Fruit fly (Drosophila melanogaster) whole organism, wandering third instar larva: Measurements from ENCODE around the gene CG11790.
A peak's percentile ranks its signal among the peaks of the same experiment; 100 is the strongest.

Experiments
- CG32264 ChIP-seq: fragments of 200-800 bp; sonication (Bioruptor generic); optimal IDR thresholded peaks from 2 replicates; lab custom pipeline; 2016; ENCODE audit warnings: missing biosample characterization, missing genetic modification characterization
- CG9705 ChIP-seq: fragments of 200-800 bp; sonication (Bioruptor generic); optimal IDR thresholded peaks from 2 replicates; lab custom pipeline; 2018; ENCODE audit warnings: missing biosample characterization, mild to moderate bottlenecking, missing genetic modification characterization
- CrebA ChIP-seq: fragments of 200-800 bp; sonication (Bioruptor generic); optimal IDR thresholded peaks from 2 replicates; lab custom pipeline; 2016; ENCODE audit warnings: missing biosample characterization, mild to moderate bottlenecking, missing genetic modification characterization, borderline replicate concordance
- Dfd ChIP-seq: fragments of >200 bp; optimal IDR thresholded peaks from 2 replicates; lab custom pipeline; 2017; ENCODE audit warnings: missing biosample characterization, missing genetic modification characterization
- Dif ChIP-seq: fragments of 200-275, 200-300 bp; sonication (Bioruptor generic); optimal IDR thresholded peaks from 2 replicates; lab custom pipeline; 2018; ENCODE audit warnings: missing biosample characterization, missing genetic modification characterization; ENCODE audit not compliant: partially characterized antibody
- GATAd ChIP-seq: sonication (Bioruptor generic); optimal IDR thresholded peaks from 2 replicates; lab custom pipeline; 2016; ENCODE audit warnings: missing biosample characterization, missing genetic modification characterization
- HLH106 ChIP-seq: fragments of 200-800 bp; optimal IDR thresholded peaks from 3 replicates; lab custom pipeline; 2019; ENCODE audit warnings: missing biosample characterization, mild to moderate bottlenecking, missing genetic modification characterization, moderate library complexity
- Hnf4 ChIP-seq: fragments of 200-800 bp; sonication (Bioruptor generic); optimal IDR thresholded peaks from 2 replicates; lab custom pipeline; 2016; ENCODE audit warnings: missing biosample characterization, mild to moderate bottlenecking, missing genetic modification characterization
- Hr83 ChIP-seq: fragments of 200-300 bp; sonication (Bioruptor generic); optimal IDR thresholded peaks from 2 replicates; lab custom pipeline; 2016; ENCODE audit warnings: missing biosample characterization, mild to moderate bottlenecking, missing genetic modification characterization, moderate library complexity; ENCODE audit not compliant: poor library complexity, severe bottlenecking
- Jra ChIP-seq: sonication (Bioruptor generic); optimal IDR thresholded peaks from 2 replicates; lab custom pipeline; 2016; ENCODE audit warnings: missing biosample characterization, missing genetic modification characterization
- Mio ChIP-seq: sonication (Bioruptor generic); optimal IDR thresholded peaks from 2 replicates; lab custom pipeline; 2016; ENCODE audit warnings: missing biosample characterization, missing genetic modification characterization
- Myc ChIP-seq: fragments of >200 bp; optimal IDR thresholded peaks from 2 replicates; lab custom pipeline; 2017
- Rel ChIP-seq, 2 experiments: fragments of 200-800 bp; sonication (Bioruptor generic) in 1 of 2; optimal IDR thresholded peaks; 2 replicates in 1 of 2; 3 replicates in 1 of 2; lab custom pipeline; 2016 to 2019; ENCODE audit warnings: mild to moderate bottlenecking in 2 of 2, missing biosample characterization in 2 of 2, missing genetic modification characterization in 2 of 2, moderate library complexity in 1 of 2
- Vsx2 ChIP-seq: fragments of 200-300, 225-300 bp; sonication (Bioruptor generic); optimal IDR thresholded peaks from 2 replicates; lab custom pipeline; 2018; ENCODE audit warnings: missing biosample characterization, missing genetic modification characterization; ENCODE audit not compliant: partially characterized antibody
- br ChIP-seq: fragments of 200-800 bp; sonication (Bioruptor generic); optimal IDR thresholded peaks from 2 replicates; lab custom pipeline; 2016; ENCODE audit warnings: missing biosample characterization, missing genetic modification characterization
- brk ChIP-seq: fragments of 200-800 bp; sonication (Bioruptor generic); optimal IDR thresholded peaks from 2 replicates; lab custom pipeline; 2016; ENCODE audit warnings: missing biosample characterization, mild to moderate bottlenecking, missing genetic modification characterization
- dsf ChIP-seq: sonication (Bioruptor generic); optimal IDR thresholded peaks from 2 replicates; lab custom pipeline; 2016; ENCODE audit warnings: missing biosample characterization, missing genetic modification characterization, borderline replicate concordance
- ey ChIP-seq: fragments of 200-800 bp; sonication (Bioruptor generic); optimal IDR thresholded peaks from 2 replicates; lab custom pipeline; 2016; ENCODE audit warnings: missing biosample characterization, missing genetic modification characterization
- foxo ChIP-seq, 2 experiments: fragments of 200-800 bp; sonication (Bioruptor generic); optimal IDR thresholded peaks; 2 replicates in 1 of 2; 3 replicates in 1 of 2; lab custom pipeline; 2016 to 2017; ENCODE audit warnings: missing biosample characterization in 2 of 2, missing genetic modification characterization in 2 of 2
- fru ChIP-seq: fragments of 200-800 bp; sonication (Bioruptor generic); optimal IDR thresholded peaks from 3 replicates; lab custom pipeline; 2016; ENCODE audit warnings: missing biosample characterization, mild to moderate bottlenecking, missing genetic modification characterization
- h ChIP-seq: fragments of 200-800 bp; sonication (Bioruptor generic); optimal IDR thresholded peaks from 3 replicates; lab custom pipeline; 2016; ENCODE audit warnings: missing biosample characterization, mild to moderate bottlenecking, missing genetic modification characterization
- jim ChIP-seq: fragments of 175-275, 200-325 bp; sonication (Bioruptor generic); optimal IDR thresholded peaks from 2 replicates; lab custom pipeline; 2016; ENCODE audit warnings: missing biosample characterization, mild to moderate bottlenecking, missing genetic modification characterization
- pan ChIP-seq: fragments of >200 bp; optimal IDR thresholded peaks from 2 replicates; lab custom pipeline; 2017
- psq ChIP-seq: fragments of 200-800 bp; sonication (Bioruptor generic); optimal IDR thresholded peaks from 3 replicates; lab custom pipeline; 2017; ENCODE audit warnings: missing biosample characterization, mild to moderate bottlenecking, missing genetic modification characterization, moderate library complexity
- rgr ChIP-seq: fragments of 200-800 bp; sonication (Bioruptor generic); optimal IDR thresholded peaks from 3 replicates; lab custom pipeline; 2016; ENCODE audit warnings: missing biosample characterization, mild to moderate bottlenecking, missing genetic modification characterization
- sage ChIP-seq: fragments of 200-800 bp; sonication (Bioruptor generic); optimal IDR thresholded peaks from 2 replicates; lab custom pipeline; 2016; ENCODE audit warnings: missing biosample characterization, mild to moderate bottlenecking, missing genetic modification characterization
- sv ChIP-seq: fragments of 200-800 bp; sonication (Bioruptor generic); optimal IDR thresholded peaks from 3 replicates; lab custom pipeline; 2016; ENCODE audit warnings: missing biosample characterization, missing genetic modification characterization
- tai ChIP-seq: sonication (Bioruptor generic); optimal IDR thresholded peaks from 2 replicates; lab custom pipeline; 2016; ENCODE audit warnings: missing biosample characterization, missing genetic modification characterization
- usp ChIP-seq: fragments of >200 bp; optimal IDR thresholded peaks from 2 replicates; lab custom pipeline; 2017; ENCODE audit warnings: missing biosample characterization, missing genetic modification characterization
- woc ChIP-seq: sonication (Bioruptor generic); optimal IDR thresholded peaks from 2 replicates; lab custom pipeline; 2016; ENCODE audit warnings: missing biosample characterization, mild to moderate bottlenecking, missing genetic modification characterization

The CG11790 gene

dm6 chr3R:25050649-25051048 is 3.1 kb downstream of the CG11790 start:
- TF ChIP-seq Hnf4 (GFP tag; lab: Kevin White, UChicago) (no peak), h (GFP tag; lab: Kevin White, UChicago) (no peak), fru (GFP tag; lab: Kevin White, UChicago) (no peak), GATAd (GFP tag; lab: Kevin White, UChicago) (no peak), CG9705 (GFP tag; lab: Kevin White, UChicago) (no peak), CG32264 (GFP tag; lab: Kevin White, UChicago) (no peak), Myc (lab: Kevin White, UChicago) (no peak), sv (GFP tag; lab: Kevin White, UChicago) (no peak), psq (GFP tag; lab: Kevin White, UChicago) (no peak), ey (GFP tag; lab: Kevin White, UChicago) (no peak)
- TF ChIP-seq, all 38 proteins: peak for 0

- TF ChIP-seq br (no peak), GATAd (GFP tag; lab: Kevin White, UChicago) (no peak), Vsx2 (GFP tag; lab: Kevin White, UChicago) (no peak), CrebA (no peak), Mio (no peak), dsf (no peak), h (GFP tag; lab: Kevin White, UChicago) (peak; percentile 24), CG9705 (GFP tag; lab: Kevin White, UChicago) (no peak)
These were observed 4.1 kb downstream of the CG11790 start for dm6 chr3R:25051441-25052097.

dm6 chr3R:25054451-25055188 is 7.1 kb downstream of the CG11790 start, which contains the start of gene CG31109:
TSS of gene CG31109 (minus strand) at chr3R:25054653.
- TF ChIP-seq sv (GFP tag; lab: Kevin White, UChicago) (no peak), h (GFP tag; lab: Kevin White, UChicago) (peak; percentile 18), Hnf4 (GFP tag; lab: Kevin White, UChicago) (peak; percentile 46), woc (peak; percentile 7), tai (GFP tag; lab: Kevin White, UChicago) (peak; percentile 4), HLH106 (tag; lab: Kevin White, UChicago) (peak; percentile 31), ey (GFP tag; lab: Kevin White, UChicago) (no peak), Dif (no peak), CG9705 (GFP tag; lab: Kevin White, UChicago) (peak; percentile 32), brk (GFP tag; lab: Kevin White, UChicago) (peak; percentile 27), Rel (GFP tag; optimal IDR thresholded peaks at IDR 0.05; lab: Kevin White, UChicago) (no peak), Rel (tag; optimal IDR thresholded peaks at IDR 0.05; lab: Kevin White, UChicago) (peak; percentile 2), rgr (GFP tag; lab: Kevin White, UChicago) (peak; percentile 55), Mio (no peak), Hr83 (peak; percentile 41), foxo (GFP tag; optimal IDR thresholded peaks at IDR 0.05; lab: Kevin White, UChicago) (peak in 1 of 2 experiments; percentile 39)

dm6 chr3R:25056016-25056415 is 8.5 kb downstream of the CG11790 start, which contains the start of the genes CG31111 and stac:
TSS of gene CG31111 (minus strand) at chr3R:25056177.
TSS of gene stac (plus strand) at chr3R:25056286.
- no peak for TF ChIP-seq dsf
- TF ChIP-seq Rel (GFP tag; optimal IDR thresholded peaks at IDR 0.05; lab: Kevin White, UChicago) = no peak
- peak; percentile 22 for TF ChIP-seq Rel (tag; optimal IDR thresholded peaks at IDR 0.05; lab: Kevin White, UChicago)
- TF ChIP-seq sage (GFP tag; lab: Kevin White, UChicago) = peak; percentile 52
- TF ChIP-seq CG32264 (GFP tag; lab: Kevin White, UChicago) = no peak
- TF ChIP-seq jim (GFP tag; lab: Kevin White, UChicago) = no peak
- TF ChIP-seq usp = no peak
- no peak for TF ChIP-seq psq (GFP tag; lab: Kevin White, UChicago)
- no peak for TF ChIP-seq foxo (GFP tag; optimal IDR thresholded peaks at IDR 0.05; lab: Kevin White, UChicago)
- TF ChIP-seq brk (GFP tag; lab: Kevin White, UChicago) = no peak
- TF ChIP-seq Hnf4 (GFP tag; lab: Kevin White, UChicago) = no peak
- no peak for TF ChIP-seq Vsx2 (GFP tag; lab: Kevin White, UChicago)
- no peak for TF ChIP-seq woc
- no peak for TF ChIP-seq pan
- no peak for TF ChIP-seq Dfd (GFP tag; lab: Kevin White, UChicago)
- TF ChIP-seq Dif = no peak
- TF ChIP-seq Jra (GFP tag; lab: Kevin White, UChicago) = no peak
